Fruit fly (Drosophila melanogaster) ovary, adult (tissue): ENCODE data around the gene CG10863.
A peak's percentile ranks its signal among the peaks of the same experiment; 100 is the strongest.

Experiments
- CG17801 ChIP-seq: fragments of 200-800 bp; optimal IDR thresholded peaks from 2 replicates; lab custom pipeline; 2019; ENCODE audit warnings: missing biosample characterization, mild to moderate bottlenecking, missing genetic modification characterization, moderate library complexity; ENCODE audit not compliant: partially characterized antibody

The CG10863 gene

DNA sequence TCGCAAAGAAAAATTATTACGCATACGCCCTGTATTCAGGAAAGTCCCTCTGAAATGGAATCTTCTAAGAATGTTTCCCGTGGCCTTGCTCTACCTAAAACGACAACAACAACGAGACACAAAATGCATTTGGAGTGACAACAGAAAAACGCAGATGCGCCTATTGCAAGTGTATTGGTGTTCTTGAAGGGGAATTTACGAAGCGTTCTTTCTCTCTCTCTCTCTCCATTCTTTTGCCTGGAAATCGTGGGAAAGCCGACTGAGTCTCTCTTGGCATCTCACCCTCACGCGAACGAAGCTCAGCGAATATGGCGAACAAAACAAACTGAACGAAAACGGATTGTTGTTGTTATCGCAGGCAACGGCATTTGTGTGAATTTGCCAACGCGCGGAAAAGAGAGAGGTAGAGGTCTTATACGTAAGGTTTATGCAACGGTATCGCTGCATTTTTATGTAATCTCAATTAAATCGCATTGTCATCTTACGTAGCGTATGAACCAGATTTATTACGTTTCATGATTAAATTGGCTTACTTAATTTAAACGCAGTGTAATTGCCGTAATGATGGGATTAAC, 16.0 kb downstream of the CG10863 start:
- TF ChIP-seq CG17801 (GFP tag; lab: Kevin White, UChicago): no peak

DNA sequence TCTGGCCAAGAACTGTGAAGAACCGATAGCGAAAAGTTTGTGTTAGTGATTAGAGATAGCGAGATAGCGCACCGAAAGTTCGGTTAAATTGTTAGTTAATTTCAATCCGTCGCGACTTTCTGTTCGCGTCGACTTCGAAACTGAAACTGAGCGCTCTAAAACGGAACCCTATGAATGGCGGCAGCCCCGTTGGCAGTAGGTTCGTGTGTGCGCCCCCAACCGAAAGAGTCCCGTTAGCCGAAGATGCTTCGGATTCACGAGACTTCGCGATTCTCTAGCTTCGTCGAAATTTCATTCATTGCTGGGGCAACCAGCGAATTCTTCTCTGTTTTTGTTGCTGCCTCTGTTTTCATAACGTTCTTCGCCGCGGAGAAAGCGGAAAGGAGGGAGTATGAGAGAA, 16.8 kb downstream of the CG10863 start:
- no peak for TF ChIP-seq CG17801 (GFP tag; lab: Kevin White, UChicago)

DNA sequence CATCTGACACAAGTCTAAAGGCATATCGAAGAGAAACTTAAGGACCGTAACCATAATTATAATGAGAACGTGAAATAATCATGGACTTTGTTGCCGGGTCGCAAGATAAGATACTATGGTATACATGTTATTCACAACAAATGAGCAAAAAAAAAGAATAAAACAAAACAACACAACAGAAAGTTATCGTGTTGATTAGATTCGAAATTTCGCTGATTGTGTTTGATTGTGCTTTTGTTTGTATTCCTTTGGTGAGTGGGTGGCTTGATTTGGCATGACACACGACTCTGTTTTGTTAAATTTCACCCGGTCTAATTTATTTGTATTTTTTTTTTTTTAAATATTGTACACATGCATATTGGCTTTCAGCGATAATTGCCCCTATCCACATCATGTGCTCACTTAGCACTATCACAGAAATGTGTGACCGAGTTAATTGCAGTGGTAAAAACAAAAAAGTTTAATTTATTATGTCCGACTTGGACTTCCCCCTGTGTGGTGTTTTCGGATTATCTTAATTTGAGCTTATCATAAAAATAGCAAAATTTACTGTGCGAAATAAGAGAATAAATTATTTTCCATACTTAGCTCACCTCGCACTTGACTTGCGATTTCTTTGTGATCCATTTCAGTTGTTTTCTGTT, 18.5 kb downstream of the CG10863 start:
- no peak for TF ChIP-seq CG17801 (GFP tag; lab: Kevin White, UChicago)

DNA sequence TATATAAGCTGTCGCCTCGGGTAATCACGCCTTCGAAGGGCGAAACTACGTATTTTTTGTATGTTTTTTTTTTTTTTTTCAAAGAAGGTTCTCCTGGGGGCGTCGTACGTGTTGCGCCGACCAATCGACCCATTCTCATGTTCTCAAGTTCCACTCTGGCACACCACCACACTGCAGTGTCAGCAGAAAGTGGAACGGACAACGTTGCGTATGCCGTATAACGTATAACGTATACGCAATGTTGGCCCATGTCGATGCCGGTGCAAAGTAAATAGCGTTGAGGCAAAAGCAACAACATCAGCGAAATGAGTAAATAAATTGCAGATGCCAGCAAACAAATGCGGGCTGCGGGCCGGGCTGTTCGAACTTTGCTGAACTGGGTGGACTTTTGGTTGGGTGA, 30.1 kb downstream of the CG10863 start:
- TF ChIP-seq CG17801 (GFP tag; lab: Kevin White, UChicago): no peak

DNA sequence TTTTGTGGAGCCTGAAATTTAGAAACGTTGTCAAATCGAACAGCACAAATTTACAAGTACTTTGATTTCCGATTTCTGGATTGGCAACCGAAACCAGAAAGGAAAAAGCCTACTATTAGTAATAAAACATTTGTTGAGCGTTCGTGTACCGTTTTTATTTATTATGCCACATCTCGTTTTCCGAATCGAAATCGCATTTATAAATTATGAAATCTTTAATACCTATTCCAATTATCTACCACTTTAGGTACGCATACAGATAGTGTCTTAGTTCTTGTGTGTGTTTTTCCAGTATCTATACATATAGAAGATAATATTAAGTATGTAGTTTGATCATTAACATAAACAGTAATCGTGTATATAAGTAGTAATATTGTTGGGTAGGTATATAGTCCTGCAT, 32.4 kb downstream of the CG10863 start, which contains the start of gene mge:
TSS of gene mge (minus strand) at position 101 of the 400 bp plus-strand sequence.
- TF ChIP-seq CG17801 (GFP tag; lab: Kevin White, UChicago): no peak

DNA sequence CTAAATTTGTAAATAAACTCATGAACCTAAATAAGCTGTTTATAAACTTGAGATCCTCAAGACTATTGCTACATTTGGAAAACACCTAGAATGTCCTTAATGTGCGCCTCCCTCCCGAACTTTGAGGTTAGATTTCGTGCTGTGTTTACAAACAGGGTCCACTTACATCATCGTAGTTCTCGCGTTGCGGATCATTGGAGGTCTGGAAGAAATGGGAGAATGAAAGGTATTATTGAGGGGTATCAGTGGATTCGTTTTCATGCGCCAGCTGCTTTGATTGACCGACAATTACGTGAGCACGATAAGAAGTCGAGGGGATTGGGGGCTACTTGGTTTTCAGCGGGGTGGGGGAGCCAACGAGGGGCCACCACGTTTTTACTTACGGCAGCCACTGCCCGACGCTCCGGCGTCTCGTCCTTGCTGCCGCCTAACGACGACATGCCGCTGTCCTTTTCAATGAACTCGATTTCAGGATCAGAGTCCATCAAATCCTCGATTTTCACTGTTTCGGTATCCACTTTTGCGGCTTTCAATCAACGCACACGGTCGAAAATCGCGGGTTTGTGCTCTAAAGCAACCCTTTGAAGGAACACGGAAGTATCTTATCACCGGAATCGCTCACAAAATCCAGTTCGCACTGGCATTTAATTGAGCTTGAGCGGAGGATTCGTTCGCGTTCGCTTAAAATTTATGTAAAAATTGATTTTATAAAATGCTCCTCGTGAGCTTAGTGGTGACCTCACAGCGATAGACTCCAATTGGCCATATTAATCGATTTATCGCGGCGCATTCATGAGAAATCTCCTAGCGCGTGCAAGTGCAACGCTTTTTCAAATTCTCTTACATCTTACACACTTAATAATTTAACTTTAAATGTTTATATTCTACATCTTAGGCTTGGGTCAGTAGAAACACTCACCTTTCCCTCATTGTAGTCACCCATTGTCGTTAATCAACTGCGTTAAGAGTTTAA, 33.1 kb downstream of the CG10863 start:
- TF ChIP-seq CG17801 (GFP tag; lab: Kevin White, UChicago): no peak

DNA sequence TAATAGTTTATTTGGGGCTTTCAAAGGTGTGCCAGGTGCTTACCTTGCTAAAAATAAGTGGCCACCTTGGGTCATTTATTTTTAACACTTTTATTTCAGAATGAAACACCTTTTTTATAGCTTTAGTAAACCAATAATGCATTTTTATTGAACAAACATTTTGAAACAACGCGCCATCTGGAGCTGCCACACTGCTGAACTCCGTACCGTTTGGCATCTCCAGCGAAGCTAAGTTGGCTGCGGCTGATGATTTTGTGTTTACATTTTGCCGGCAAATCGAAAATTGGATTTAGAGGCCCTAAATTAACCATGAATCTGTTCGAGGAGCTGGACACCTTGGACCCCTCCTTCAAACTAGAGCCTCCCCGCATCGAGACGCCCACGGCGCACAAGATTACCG, 37.2 kb downstream of the CG10863 start, which contains the start of gene ida:
TSS of gene ida (plus strand) at position 234 of the 400 bp plus-strand sequence.
- TF ChIP-seq CG17801 (GFP tag; lab: Kevin White, UChicago): peak; percentile 52

DNA sequence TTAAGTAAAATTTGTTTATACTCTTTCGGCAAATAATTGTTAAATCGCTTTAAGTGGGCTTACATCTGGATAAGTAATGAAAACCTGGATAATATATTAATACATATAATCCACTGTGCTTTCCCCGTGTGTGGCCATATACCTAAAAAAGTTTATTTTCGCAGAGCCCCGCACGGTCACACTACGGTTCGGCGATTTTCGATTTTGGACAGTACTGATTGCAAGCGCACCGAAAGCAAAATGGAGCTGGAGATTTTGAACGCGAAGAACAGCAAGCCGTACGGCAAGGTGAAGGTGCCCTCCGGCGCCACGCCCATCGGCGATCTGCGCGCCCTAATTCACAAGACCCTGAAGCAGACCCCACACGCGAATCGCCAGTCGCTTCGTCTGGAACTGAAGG, 39.0 kb downstream of the CG10863 start, which contains the start of gene Sc2:
TSS of gene Sc2 (plus strand) at position 192 of the 400 bp plus-strand sequence.
- TF ChIP-seq CG17801 (GFP tag; lab: Kevin White, UChicago): no peak

DNA sequence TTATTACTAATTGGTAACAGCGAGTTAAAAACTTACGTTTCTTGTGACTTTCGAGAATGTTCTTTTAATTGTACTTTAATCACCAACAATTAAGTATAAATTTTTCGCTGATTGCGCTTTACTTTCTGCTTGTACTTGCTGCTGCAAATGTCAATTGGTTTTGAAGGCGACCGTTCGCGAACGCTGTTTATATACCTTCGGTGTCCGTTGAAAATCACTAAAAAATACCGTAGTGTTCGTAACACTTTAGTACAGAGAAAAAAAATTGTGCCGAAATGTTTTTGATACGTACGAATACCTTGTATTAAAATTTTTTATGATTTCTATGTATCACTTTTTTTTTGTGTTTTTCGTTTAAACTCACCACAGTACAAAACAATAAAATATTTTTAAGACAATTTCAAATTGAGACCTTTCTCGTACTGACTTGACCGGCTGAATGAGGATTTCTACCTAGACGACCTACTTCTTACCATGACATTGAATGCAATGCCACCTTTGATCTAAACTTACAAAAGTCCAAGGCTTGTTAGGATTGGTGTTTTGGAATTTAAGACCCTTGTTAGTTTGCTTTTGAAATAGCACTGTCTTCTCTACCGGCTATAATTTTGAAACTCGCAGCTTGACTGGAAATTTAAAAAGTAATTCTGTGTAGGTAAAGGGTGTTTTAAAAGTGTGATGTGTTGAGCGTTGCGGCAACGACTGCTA, 39.6 kb downstream of the CG10863 start, which contains the start of gene Ubi-p63E:
TSS of gene Ubi-p63E (minus strand) at position 694 of the 708 bp plus-strand sequence.
- peak; percentile 44 for TF ChIP-seq CG17801 (GFP tag; lab: Kevin White, UChicago)

DNA sequence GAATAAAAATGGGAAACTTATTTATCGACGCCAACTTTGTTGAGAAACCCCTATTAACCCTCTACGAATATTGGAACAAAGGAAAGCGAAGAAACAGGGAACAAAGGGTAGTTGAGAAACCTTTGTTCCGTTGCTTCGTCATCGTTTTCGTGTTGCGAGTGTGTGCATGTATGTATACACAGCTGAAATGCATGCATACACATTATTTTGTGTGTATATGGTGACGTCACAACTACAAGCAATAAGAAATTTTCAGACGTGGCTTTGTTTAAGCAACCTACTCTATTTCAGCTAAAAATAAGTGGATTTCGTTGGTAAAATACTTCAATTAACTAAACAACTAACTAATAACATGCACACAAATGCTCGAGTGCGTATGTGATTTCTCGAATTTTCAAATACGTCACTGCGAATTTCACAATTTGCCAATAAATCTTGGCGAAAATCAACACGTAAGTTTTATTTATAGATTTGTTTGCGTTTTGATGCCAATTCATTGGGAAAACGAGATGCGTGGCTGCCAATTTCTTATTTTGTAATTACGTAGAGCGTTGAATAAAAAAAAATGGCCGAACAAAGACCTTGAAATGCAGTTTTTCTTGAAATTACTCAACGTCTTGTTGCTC, 40.3 kb downstream of the CG10863 start:
- TF ChIP-seq CG17801 (GFP tag; lab: Kevin White, UChicago): peak; percentile 56

DNA sequence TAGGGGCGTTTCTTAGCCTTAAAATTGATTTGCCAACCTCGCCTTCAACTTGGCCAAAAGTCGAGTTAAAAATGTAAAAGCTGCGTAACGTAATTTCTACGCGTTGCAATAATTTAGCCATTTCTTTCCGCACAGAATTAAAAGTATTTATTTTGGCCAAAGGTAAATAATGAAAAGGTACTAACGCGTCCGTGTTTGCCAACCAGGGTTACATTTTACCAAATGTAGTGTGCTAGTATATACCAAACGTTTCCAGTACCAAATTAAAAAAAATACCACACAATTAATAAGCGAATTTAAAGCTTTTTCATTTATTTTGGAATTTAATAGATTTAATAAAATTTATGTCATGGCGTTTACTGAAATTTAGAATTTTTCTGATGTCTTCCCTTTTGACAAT, 43.3 kb downstream of the CG10863 start, which contains the start of gene Ccz1:
TSS of gene Ccz1 (minus strand) at position 179 of the 400 bp plus-strand sequence.
- TF ChIP-seq CG17801 (GFP tag; lab: Kevin White, UChicago): no peak

DNA sequence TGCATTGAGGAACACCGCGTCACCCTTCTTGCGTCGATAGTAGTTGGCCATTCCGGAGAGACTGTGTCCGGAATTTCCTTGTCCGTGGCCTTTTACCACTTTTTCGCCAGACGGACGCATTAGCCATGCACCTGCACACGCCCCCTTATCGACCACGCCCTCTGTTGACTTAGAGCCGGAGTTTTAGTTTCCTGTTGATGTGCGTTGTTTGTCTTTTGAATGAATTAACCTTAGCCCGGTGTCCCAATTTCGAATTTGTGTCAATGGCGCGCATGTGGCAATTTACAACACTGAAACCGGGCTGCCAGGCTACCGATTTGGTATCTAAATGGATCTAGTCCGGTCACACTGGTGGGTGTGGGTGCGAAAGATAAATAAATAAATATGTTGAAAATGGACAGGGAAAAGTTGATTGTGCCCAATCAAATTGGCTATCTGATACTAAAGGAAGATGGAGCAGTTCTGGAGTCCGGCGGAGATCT, 45.7 kb downstream of the CG10863 start, which contains the start of the genes Gr63a and Lamtor4:
TSS of gene Gr63a (minus strand) at position 51 of the 482 bp plus-strand sequence.
TSS of gene Lamtor4 (plus strand) at position 348 of the 482 bp plus-strand sequence.
- no peak for TF ChIP-seq CG17801 (GFP tag; lab: Kevin White, UChicago)

DNA sequence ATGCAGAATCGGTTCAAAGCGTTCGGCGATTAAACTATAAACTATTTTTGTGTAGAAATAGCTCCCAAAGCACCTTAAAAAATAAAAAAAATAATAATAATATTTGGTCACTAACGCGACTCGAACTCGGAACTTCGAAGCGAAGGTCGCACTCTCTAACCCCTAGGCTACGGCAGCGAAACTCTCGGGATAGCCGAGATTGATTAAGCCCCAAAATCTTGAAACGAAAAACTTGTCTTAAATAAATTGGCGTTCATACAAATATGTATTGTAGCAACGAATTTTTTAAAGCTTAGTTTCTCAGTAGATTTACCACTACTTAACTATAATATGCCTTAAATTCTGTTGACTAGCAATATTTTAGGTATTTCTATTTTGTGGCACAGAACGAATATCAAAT, 47.9 kb downstream of the CG10863 start:
- TF ChIP-seq CG17801 (GFP tag; lab: Kevin White, UChicago): no peak
